Fruit fly (Drosophila melanogaster) whole organism, larva: Measurements from ENCODE around the gene CG32563.

Experiments used
- noc ChIP-seq: fragments of 200-800 bp; sonication (Bioruptor generic); optimal IDR thresholded peaks from 3 replicates; lab custom pipeline; 2019; ENCODE audit warnings: missing biosample characterization, mild to moderate bottlenecking, missing genetic modification characterization, moderate library complexity

Gene CG32563

DNA sequence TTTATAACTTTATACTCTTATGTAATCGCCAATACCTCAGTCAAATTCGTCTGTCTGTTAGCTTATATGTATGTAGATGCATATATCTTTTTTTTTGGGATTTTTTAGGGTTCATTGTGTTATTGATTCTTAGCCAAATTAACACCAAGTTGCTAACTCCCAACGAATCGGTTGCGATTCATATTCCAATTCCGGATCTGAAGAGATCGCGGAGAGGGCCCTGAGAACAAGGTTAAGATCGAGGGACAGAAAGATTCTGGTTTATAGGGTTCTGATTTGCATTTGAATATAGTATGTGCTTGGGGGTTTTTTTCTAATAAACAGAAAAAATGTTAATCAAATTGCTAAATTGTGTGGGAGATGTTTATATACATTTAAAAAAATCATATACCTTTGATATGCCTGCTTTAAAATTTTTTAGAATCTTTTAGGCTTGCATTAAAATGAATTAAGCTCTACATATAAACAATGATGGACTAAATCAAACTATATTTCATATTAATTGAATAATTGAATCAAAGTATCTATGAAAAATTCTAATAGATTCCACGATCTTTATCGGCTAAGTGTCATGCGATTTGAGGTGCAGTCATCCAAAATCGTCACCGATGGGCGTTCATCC lies at the start of gene CG32563:
TSS of gene CG32563 (plus strand) at position 572 of the 622 bp plus-strand sequence.
- TF ChIP-seq noc: no peak

DNA sequence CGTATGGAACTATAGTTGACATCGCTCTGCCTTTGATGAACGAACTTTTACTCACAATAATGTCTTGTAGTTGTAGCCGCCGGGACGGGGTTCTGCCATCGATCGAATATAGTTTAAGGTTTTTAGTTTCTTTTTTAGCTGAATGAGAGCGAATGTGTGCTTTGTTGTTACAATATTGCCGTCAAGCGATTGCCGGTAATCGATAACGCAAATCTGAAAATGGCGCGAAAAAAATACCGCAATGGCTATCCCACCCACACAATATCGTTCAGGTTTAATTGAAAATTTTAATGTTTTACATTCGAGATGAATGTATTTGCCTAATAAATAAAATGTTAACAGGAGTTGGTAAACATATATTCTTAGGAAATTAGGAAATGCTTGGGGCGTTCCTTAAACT lies 49.1 kb upstream of the CG32563 start, which contains the start of gene xmas:
TSS of gene xmas (minus strand) at position 191 of the 400 bp plus-strand sequence.
- no peak for TF ChIP-seq noc

DNA sequence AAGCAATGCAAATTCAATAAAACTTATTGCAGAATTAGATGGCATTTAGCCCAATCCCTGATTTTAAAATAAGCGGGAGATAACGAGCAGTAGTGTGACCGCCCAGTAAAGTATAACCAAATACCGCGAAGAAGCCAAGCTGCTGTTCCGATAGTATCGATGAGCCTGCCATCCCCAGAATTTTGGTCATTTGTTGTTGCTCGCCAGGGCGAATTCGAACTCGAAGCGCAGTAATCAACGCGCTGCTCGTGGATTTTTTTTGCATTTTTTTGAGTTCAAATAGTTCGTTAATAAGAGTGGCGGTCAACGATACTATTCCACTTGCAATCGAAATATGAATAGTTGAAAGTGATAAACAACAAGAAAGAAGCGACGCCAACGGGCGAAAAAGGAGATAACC lies 48.4 kb upstream of the CG32563 start, which contains the start of gene baz:
TSS of gene baz (plus strand) at position 188 of the 400 bp plus-strand sequence.
- TF ChIP-seq noc: no peak

DNA sequence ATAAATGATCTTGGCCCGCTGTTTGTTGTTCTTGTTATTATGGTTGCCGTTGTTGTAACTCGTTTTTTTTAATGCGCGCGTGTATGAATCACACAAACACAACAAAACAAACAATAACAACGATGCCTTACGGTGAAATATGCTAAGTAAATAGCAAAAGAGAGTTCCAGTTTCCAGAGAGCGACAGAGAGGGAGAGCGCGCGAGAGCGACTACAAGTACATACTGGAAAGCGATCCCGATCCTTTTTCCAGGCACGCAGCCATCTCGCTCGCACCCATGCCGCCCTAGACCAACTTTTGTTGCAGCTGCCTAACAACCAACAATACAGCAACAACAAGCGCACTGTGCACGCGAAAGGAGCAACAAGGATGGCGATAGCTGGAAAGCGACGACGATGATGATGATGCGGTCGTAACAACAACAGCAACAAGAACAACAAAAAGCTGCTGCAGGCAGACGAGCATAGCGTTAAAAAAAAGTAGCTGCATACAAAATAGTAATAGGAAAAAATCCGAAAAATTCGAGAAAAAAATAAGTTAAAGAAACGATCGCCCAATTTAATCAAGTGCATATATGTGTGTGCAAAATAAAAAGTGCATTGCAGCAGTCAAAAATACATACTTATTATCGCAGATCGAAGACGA lies 47.7 kb upstream of the CG32563 start:
- no peak for TF ChIP-seq noc

DNA sequence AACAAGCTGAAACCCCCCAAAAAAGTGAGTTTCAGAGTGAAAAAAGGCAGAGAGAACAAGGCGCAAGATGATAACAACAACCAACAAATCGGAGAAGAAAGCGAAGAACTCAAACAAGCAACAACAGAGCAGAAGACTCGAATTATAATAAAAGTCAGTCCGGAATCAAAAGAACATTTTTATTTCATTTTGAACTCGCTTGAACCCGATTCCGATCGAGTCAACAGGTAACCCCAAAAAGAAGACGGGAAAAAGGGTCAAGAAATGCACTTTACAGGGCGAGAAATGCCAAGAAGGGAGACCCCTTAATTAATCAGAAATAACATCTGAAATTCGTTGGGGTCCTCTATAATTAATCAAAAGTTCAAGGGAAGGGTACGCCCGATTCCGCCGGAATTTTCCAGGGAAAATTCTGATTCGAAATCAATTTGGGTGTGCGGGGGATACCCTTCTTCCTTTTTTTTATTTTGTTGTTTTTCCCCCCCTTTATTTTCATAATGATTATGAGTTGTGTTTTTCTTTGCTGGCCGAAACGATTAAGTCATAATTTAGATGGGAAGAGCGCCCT lies 45.7 kb upstream of the CG32563 start:
- no peak for TF ChIP-seq noc

DNA sequence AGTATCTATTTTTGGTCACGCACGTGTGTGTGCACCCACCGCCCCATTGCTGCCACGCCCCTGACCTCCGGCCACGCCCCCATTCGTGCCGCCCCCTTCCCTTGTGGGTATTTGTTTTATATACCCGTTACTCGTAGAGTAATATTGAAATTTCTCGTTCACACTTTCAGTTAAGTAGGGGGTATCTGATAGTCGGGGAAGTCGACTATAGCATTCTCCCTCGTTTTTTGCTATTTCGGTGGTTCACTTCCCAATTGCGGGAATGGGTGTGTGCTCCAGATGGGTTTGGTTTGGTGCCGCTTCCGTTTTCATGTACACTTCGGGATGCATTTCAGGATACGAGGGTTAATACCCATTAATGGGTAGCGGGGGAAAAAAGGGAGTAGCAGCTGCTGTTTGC lies 40.9 kb upstream of the CG32563 start:
- TF ChIP-seq noc: no peak

DNA sequence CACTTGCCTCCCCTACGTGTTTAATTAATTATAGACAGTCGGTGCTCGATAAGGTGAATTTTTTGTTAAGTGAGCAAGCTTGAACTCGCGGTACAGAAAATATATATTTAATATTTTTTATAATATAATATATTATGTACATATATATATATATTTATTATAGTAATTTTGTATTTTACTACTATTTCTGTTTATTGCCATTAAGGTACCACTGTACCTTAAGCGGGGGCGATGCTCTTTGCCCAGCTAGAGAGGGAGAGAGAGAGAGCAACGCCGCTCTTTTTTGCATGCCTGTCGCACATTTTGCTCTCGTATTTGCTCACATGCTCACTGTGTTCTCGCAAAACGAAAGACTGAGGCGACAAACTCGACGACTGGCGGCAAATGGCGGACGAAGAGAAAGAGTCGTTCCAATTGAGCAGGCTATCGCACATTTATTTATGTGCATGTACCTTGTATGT lies 37.7 kb upstream of the CG32563 start:
- TF ChIP-seq noc: peak; percentile 80

DNA sequence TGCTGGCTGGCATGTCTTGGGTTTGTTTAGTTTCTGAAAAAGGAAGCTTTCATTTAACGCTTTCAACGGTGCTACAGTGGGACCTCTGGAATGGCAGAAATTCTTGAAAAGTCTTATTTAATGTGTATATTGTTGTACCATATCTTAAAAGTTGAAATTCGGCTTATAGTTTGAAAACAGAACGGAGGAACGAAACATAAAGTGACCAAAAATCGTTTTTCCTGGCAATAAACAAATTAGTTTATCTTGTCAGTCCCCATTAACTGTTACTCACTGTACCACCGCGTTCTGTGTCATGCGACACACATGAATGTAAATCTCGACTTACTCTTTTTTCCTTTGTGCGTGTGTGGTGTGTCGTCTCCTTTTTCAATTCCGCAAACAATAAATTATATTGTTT lies 36.1 kb upstream of the CG32563 start:
- TF ChIP-seq noc: no peak

DNA sequence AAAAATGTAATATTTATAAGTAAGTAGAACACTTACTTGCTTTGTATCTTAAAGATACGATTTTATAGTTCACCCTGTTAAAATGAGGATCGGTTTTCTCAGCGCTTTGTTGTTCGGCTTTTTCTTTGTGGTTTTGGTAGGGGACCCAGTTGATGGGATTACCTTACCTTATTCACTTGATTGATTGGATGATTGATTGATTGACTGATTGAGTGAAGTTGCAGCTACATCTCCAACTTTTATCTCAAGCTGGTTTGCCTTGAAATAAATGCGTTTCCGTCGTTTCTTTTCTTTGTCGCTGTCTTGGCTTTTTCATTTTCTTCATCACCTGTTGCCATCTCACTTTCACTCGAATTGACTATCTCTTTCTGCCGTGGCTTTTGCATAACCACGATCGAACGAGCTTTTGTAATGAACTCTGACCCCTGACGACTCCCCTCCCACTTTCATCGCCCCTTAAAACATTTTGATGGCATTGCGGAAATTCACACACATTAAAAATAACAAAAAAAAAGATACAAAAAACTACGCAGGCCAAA lies 35.4 kb upstream of the CG32563 start:
- TF ChIP-seq noc: no peak

DNA sequence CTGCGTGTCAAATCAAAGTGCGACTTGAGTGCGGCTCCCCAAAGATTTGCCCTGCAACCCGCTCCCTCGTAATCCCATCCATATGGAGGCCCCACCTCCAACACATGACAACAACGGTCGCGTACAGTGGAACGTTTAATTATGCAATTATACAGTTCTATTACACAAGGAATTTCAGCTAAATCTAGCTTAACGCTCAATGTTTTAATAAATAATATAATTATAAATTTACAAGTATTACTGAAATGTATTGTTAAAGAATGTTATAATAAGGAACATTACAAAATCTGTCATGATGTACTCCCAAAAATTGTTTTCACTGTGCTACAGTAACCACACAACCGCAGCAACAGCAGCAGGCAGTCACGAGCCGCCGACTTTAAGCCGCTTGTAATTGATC lies 34.1 kb upstream of the CG32563 start:
- no peak for TF ChIP-seq noc

DNA sequence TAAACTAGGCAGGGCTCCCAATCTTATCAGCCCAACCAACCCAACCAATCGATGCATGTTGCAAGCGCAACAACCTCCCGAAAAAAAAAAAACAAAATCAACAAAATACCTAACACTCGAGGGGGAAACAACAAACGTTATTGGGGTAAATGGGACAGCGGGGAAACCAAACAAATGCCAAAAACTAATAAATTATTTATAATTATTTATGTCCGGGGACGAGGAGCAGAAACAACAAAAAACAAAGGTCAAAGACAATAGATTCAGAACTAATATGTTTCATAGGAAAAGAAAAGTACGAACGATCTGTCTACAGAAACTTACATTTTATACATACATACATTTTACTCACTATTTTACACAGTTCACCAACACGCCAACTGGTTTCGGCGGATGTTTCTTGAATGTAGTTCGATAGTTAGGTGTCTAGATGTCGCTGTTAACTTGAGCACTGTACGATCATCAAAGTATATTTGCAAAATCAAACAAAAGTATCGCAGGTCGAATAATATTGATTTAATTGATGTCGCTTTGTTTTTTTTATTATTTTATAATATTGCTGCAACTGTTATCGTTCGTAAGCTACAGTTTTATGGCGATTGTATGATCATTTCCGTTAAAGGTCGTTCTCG lies 32.6 kb upstream of the CG32563 start:
- no peak for TF ChIP-seq noc

DNA sequence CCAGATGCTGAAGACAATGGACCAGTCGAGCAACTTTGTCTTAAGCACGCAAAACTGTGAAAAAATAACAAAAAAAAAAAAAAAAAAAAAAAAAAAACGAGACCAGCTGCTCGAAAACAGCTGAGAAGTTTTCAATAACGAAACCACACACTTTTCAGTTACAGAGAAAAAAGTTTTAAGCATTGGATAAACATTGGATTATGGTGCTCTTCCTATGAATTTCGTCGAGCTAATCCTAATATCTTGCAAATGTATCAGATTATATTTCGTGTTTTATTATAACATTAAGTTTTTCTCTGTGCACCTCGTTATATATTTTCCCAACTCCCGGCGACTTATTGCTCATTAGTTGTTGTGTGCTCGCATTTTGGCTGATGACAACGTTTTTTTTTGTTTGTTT lies 31.7 kb upstream of the CG32563 start:
- no peak for TF ChIP-seq noc

DNA sequence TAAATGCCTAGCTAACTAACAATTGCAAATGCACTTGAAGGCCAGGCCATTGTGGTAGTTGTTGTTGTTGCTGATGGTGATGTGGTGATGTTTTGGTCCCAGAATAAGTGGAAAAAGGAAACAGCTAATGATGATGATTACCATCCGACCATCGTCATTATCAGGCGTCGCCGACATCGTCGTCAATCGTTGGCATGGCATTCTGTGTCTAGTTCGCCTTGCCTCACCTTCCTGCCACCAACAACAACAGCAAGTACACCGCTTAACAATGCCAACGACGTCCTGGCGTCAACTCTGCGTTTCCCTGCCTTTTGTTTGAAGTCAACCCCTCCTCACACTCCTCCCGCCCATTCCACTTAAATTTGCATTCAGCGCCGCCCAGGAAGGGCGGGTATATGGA lies 30.6 kb upstream of the CG32563 start:
- no peak for TF ChIP-seq noc

DNA sequence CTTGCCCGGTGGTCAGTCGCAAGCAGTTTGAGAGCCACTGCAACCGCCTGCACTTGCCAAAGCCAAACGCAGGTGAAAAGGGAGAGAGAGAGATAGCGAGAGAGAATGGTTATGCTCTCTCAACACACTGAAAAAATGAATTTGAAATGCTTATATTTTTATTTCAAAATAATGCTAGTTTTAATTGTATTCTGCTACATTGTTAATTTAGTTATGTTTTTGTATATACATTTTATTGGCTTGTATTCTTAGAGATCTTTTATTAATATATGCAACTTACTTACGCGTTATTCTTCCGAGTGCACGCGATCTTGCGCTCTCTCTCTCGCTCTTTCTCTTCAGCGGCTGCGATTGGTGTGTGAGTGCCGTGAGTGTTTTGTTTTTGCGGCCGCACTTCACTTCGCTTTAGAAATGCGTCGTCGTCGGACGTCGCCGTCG lies 29.7 kb upstream of the CG32563 start:
- TF ChIP-seq noc: peak; percentile 97

DNA sequence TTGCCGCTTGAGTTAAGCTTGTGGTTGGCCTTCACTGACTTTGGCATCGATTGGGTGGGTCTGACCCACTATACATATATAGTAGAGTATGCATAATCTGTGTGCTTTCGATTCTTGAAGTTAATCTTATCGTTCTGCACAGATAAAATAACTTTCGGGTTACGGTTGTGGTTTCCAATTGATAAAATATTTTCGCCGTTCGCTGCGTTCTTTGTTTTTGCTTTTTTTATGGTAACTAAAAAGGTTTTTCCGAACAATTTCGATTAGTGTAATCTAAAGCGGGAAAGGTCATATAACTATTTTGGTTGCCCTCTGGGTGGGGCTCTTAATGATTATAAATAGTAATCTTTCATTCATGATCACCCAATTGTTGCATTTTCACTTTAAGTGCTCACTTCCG lies 27.7 kb upstream of the CG32563 start:
- TF ChIP-seq noc: no peak

DNA sequence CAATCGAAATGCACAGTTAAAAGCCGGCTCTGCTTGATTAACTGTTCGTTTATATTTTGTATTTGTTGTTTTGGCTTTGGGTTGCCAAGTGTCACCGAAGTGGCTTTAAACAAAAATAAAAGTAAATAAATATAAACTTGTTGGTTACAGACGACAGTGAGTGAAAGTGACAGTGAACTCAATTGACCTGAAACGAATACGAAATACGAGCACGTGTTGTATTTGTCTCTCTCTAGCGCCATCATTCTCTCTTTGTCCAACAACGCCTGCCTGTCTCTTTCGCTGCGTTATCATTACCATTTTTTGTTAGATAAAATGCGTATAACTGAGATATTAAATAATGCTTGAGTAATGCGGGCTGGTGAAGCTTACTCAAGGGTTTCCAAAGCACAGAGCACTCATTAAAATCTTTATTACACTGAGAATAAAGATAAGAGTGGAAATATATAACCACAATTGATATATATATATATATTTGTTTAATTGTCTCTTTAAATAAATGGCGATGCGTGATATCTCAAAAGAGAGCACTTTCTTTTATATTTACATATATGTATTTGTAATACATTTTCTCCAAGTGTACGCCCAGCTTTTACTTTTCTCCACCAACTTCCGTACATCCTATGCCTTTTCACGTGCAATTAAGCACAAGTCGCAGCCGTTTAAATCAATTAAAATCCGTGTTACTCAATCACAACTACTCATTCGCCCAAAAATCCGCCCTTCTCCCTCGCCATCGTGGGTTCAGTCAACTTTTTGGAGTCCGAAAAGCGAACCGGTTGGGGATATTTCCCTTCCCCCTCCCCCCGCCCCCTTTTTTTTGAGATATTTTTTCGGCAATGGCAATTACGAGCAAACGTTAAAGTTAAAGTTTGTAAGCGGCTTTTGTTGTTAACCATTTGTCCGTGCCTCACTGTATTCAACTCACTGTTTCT lies 26.7 kb upstream of the CG32563 start:
- no peak for TF ChIP-seq noc
